Worm (Caenorhabditis elegans) whole organism, midembryonic: ENCODE measurements around the gene srsx-15.

Experiments
- flt-1 ChIP-seq: fragments of 200-800 bp; sonication (Bioruptor generic); IDR thresholded peaks from 2 replicates; pipeline ENCODE4 v1.3.6; 2022; ENCODE audit warnings: missing genetic modification characterization, missing compliant biosample characterization
- med-1 ChIP-seq: sonication (generic microtip); optimal IDR thresholded peaks from 2 replicates; lab custom pipeline; 2017; ENCODE audit warnings: missing genetic modification characterization, mild to moderate bottlenecking, missing compliant biosample characterization, antibody characterized with exemption, missing genetic modification reagents; ENCODE audit not compliant: insufficient read depth
- ztf-23 ChIP-seq: fragments of 200-800 bp; sonication (Bioruptor generic); IDR thresholded peaks from 2 replicates; pipeline ENCODE4 v1.3.6; 2022; ENCODE audit warnings: missing genetic modification reagents, missing genetic modification characterization, missing compliant biosample characterization

ce11 chrIV:5572693-5573092 lies 50.9 kb downstream of the srsx-15 start:
- TF ChIP-seq flt-1 (GFP tag; lab: Robert Waterston, UW) (no peak), med-1 (GFP tag; lab: Kevin White, UChicago) (no peak), ztf-23 (GFP tag; lab: Robert Waterston, UW) (no peak)
